Fruit fly (Drosophila melanogaster): ENCODE measurements around the gene CG11555.

- TF ChIP-seq pan (optimal IDR thresholded peaks at IDR 0.05) = no peak
- TF ChIP-seq Dll (optimal IDR thresholded peaks at IDR 0.05) = no peak
- no peak for TF ChIP-seq CG8478 (optimal IDR thresholded peaks at IDR 0.05)
- no peak for TF ChIP-seq psq (optimal IDR thresholded peaks at IDR 0.05)
These were observed 45.5 kb downstream of the CG11555 start, which contains the start of gene CG11912 for dm6 chr2L:319159-319558.
